Worm (Caenorhabditis elegans) whole organism, mixed stage, embryonic: ENCODE results near the gene tbx-34.

Experiments used
- M03D4.4 ChIP-seq: sonication (generic microtip); optimal IDR thresholded peaks from 2 replicates; lab custom pipeline; 2017; ENCODE audit warnings: mild to moderate bottlenecking, missing genetic modification characterization, missing compliant biosample characterization
- bed-3 ChIP-seq: fragments of 200-800 bp; sonication (Bioruptor generic); optimal IDR thresholded peaks from 3 replicates; lab custom pipeline; 2018; ENCODE audit warnings: mild to moderate bottlenecking, missing genetic modification characterization, moderate library complexity, missing compliant biosample characterization
- blmp-1 ChIP-seq: fragments of 150-350 bp; optimal IDR thresholded peaks from 2 replicates; lab custom pipeline; 2014; ENCODE audit warnings: missing biosample characterization, missing genetic modification characterization
- ceh-39 ChIP-seq: fragments of 150-350 bp; optimal IDR thresholded peaks from 2 replicates; lab custom pipeline; 2014; ENCODE audit warnings: missing biosample characterization, missing genetic modification characterization
- ceh-43 ChIP-seq: fragments of 200-800 bp; sonication (Bioruptor generic); optimal IDR thresholded peaks from 2 replicates; lab custom pipeline; 2018; ENCODE audit warnings: mild to moderate bottlenecking, missing genetic modification characterization, moderate library complexity, missing compliant biosample characterization
- ceh-83 ChIP-seq: fragments of 200-800 bp; sonication (Bioruptor generic); optimal IDR thresholded peaks from 2 replicates; lab custom pipeline; 2018; ENCODE audit warnings: mild to moderate bottlenecking, missing genetic modification characterization, missing compliant biosample characterization
- ces-1 ChIP-seq: fragments of 150-350 bp; optimal IDR thresholded peaks from 2 replicates; lab custom pipeline; 2014; ENCODE audit warnings: missing biosample characterization, missing genetic modification reagents, missing genetic modification characterization
- cnd-1 ChIP-seq: fragments of 200-800 bp; sonication (Bioruptor generic); optimal IDR thresholded peaks from 2 replicates; lab custom pipeline; 2018; ENCODE audit warnings: mild to moderate bottlenecking, missing genetic modification characterization, missing compliant biosample characterization
- drap-1 ChIP-seq: fragments of 200-800 bp; sonication (Bioruptor generic); optimal IDR thresholded peaks from 3 replicates; lab custom pipeline; 2018; ENCODE audit warnings: mild to moderate bottlenecking, missing genetic modification characterization, missing compliant biosample characterization
- elt-3 ChIP-seq: fragments of 150-350 bp; optimal IDR thresholded peaks from 2 replicates; lab custom pipeline; 2014; ENCODE audit warnings: missing biosample characterization, missing genetic modification characterization
- ham-2 ChIP-seq: fragments of 200-800 bp; sonication (Bioruptor generic); optimal IDR thresholded peaks from 2 replicates; lab custom pipeline; 2018; ENCODE audit warnings: mild to moderate bottlenecking, missing genetic modification characterization, missing compliant biosample characterization
- hlh-1 ChIP-seq: fragments of 150-350 bp; optimal IDR thresholded peaks from 2 replicates; lab custom pipeline; 2014; ENCODE audit warnings: missing biosample characterization, missing genetic modification reagents, missing genetic modification characterization
- lin-13 ChIP-seq: fragments of 150-350 bp; optimal IDR thresholded peaks from 2 replicates; lab custom pipeline; 2014; ENCODE audit warnings: missing biosample characterization, missing genetic modification characterization
- lin-32 ChIP-seq: fragments of 200-800 bp; sonication (Bioruptor generic); optimal IDR thresholded peaks from 2 replicates; lab custom pipeline; 2018; ENCODE audit warnings: mild to moderate bottlenecking, missing genetic modification characterization, missing compliant biosample characterization
- lsy-2 ChIP-seq: fragments of 150-350 bp; optimal IDR thresholded peaks from 2 replicates; lab custom pipeline; 2014; ENCODE audit warnings: missing biosample characterization, missing genetic modification characterization
- mab-5 ChIP-seq: fragments of 150-350 bp; optimal IDR thresholded peaks from 2 replicates; lab custom pipeline; 2014; ENCODE audit warnings: missing biosample characterization, missing genetic modification characterization
- mep-1 ChIP-seq: fragments of 150-350 bp; optimal IDR thresholded peaks from 2 replicates; lab custom pipeline; 2017; ENCODE audit warnings: missing biosample characterization, missing genetic modification reagents, missing genetic modification characterization, inconsistent platforms
- mls-2 ChIP-seq: sonication (generic microtip); optimal IDR thresholded peaks from 2 replicates; lab custom pipeline; 2016; ENCODE audit warnings: mild to moderate bottlenecking, missing genetic modification characterization, moderate library complexity, missing compliant biosample characterization
- nhr-12 ChIP-seq: fragments of 150-350 bp; optimal IDR thresholded peaks from 2 replicates; lab custom pipeline; 2014; ENCODE audit warnings: missing biosample characterization, missing genetic modification characterization
- nhr-2 ChIP-seq: fragments of 150-350 bp; optimal IDR thresholded peaks from 2 replicates; lab custom pipeline; 2014; ENCODE audit warnings: missing biosample characterization, missing genetic modification characterization
- nhr-28 ChIP-seq: fragments of 150-350 bp; optimal IDR thresholded peaks from 2 replicates; lab custom pipeline; 2014; ENCODE audit warnings: missing biosample characterization, missing genetic modification characterization
- nhr-76 ChIP-seq: sonication (generic microtip); optimal IDR thresholded peaks from 2 replicates; lab custom pipeline; 2017; ENCODE audit warnings: missing biosample characterization, missing genetic modification characterization
- pha-4 ChIP-seq: fragments of 150-350 bp; optimal IDR thresholded peaks from 2 replicates; lab custom pipeline; 2018; ENCODE audit warnings: missing biosample characterization, missing genetic modification reagents, missing genetic modification characterization
- snpc-4 ChIP-seq: fragments of 150-350 bp; optimal IDR thresholded peaks from 2 replicates; lab custom pipeline; 2014; ENCODE audit warnings: missing biosample characterization, missing genetic modification characterization
- sptf-1 ChIP-seq: sonication (generic microtip); optimal IDR thresholded peaks from 2 replicates; lab custom pipeline; 2017; ENCODE audit warnings: mild to moderate bottlenecking, missing genetic modification characterization, moderate library complexity, missing compliant biosample characterization
- tbx-8 ChIP-seq: fragments of 200-800 bp; sonication (Bioruptor generic); optimal IDR thresholded peaks from 2 replicates; lab custom pipeline; 2018; ENCODE audit warnings: mild to moderate bottlenecking, missing genetic modification characterization, moderate library complexity, missing compliant biosample characterization
- unc-120 ChIP-seq: sonication (generic microtip); optimal IDR thresholded peaks from 2 replicates; lab custom pipeline; 2017; ENCODE audit warnings: missing genetic modification characterization, missing compliant biosample characterization; ENCODE audit not compliant: poor library complexity, severe bottlenecking
- unc-39 ChIP-seq: fragments of 150-350 bp; optimal IDR thresholded peaks from 2 replicates; lab custom pipeline; 2014; ENCODE audit warnings: missing biosample characterization, missing genetic modification characterization
- unc-62 ChIP-seq: fragments of 150-350 bp; optimal IDR thresholded peaks from 2 replicates; lab custom pipeline; 2014; ENCODE audit warnings: missing biosample characterization, missing genetic modification reagents, missing genetic modification characterization
- ztf-11 ChIP-seq: fragments of 150-350 bp; optimal IDR thresholded peaks from 2 replicates; lab custom pipeline; 2014; ENCODE audit warnings: missing biosample characterization, missing genetic modification characterization

Gene tbx-34

DNA sequence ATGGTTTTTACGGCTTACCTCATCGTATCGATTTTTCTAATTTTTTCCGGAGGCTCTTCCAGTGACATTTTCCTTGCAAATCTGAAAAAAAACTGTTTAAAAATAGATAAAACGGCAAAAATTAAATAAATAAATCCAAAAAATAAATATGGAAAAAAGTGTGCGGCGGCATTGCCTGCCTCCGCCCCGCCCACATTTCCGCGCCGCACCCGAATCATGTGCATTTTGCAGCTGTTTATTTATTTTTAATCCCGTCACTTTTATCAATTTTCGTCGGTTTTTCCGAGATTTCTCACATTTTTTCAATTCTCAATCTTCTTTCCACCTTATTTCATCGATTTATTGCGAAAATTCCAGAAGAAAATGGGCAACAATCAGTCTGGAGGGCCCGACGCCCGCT, 18.7 kb upstream of the tbx-34 start, which contains the start of the genes Y47D3A.14 and aakb-2:
Gene Y47D3A.14, minus strand, starts transcription at position 81 of the 400 bp plus-strand sequence.
Gene aakb-2, plus strand, starts transcription at position 356 of the 400 bp plus-strand sequence.
- TF ChIP-seq lsy-2 (tag; lab: Kevin White, UChicago) (peak; percentile 62), sptf-1 (peak; percentile 69), mls-2 (tag; lab: Kevin White, UChicago) (peak; percentile 57), unc-120 (peak; percentile 48), ceh-83 (peak; percentile 77), bed-3 (peak; percentile 11), lin-32 (GFP tag; lab: Kevin White, UChicago) (no peak), ces-1 (GFP tag; lab: Kevin White, UChicago) (peak; percentile 8), pha-4 (tag; lab: Kevin White, UChicago) (peak; percentile 44), mab-5 (peak; percentile 15), mep-1 (tag; lab: Kevin White, UChicago) (peak; percentile 51), ceh-43 (no peak), M03D4.4 (peak; percentile 78), hlh-1 (peak; percentile 25), tbx-8 (GFP tag; lab: Kevin White, UChicago) (no peak)

DNA sequence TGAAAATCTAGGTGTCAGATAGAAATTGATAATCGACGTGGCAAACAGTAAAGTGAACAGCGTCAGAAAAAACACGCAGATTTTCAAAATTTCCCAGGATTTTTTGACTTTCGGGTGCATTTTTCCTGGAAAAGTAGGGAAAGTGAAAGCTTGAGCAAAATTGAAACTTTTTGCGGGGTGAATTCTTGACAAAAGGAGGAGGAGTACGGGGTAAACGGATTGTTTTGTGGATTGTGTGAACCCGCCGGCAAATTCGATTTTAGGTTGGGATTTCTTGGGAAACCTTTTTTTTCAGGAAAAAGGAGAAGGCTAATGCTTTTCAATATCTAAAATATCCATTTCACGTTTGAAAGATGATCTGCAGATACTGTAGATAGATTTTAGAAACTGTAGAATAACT, 16.7 kb upstream of the tbx-34 start, which contains the start of gene Y47D3A.34:
Gene Y47D3A.34, minus strand, starts transcription at position 120 of the 400 bp plus-strand sequence.
- no peak for TF ChIP-seq lin-32 (GFP tag; lab: Kevin White, UChicago)
- peak; percentile 52 for TF ChIP-seq ces-1 (GFP tag; lab: Kevin White, UChicago)

DNA sequence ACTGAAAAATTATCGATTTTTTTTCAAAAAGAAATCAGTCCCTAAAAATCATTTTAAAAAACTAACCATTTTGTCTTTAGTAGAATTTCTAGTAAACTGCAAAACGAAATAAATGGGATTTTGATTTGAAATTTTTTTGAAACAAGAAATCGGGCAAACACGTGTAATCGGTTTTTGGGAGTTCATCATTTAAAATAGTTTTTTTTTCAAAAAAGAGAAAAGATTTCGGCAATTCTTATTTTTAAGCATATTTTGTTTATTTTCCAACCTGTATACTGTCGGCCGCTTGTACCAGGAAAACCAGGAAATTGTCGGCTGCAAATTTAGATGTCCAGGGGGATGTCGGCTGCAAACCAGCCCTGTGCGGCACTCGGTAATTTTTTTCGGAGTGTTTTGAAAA, 13.9 kb upstream of the tbx-34 start, which contains the start of gene elo-8:
Gene elo-8, minus strand, starts transcription at position 101 of the 400 bp plus-strand sequence.
- TF ChIP-seq nhr-28 (no peak), lsy-2 (tag; lab: Kevin White, UChicago) (no peak), unc-120 (no peak), ceh-43 (no peak), ceh-39 (tag; lab: Kevin White, UChicago) (no peak), tbx-8 (GFP tag; lab: Kevin White, UChicago) (no peak), mab-5 (no peak), hlh-1 (no peak), snpc-4 (tag; lab: Kevin White, UChicago) (no peak), nhr-2 (tag; lab: Kevin White, UChicago) (no peak), ham-2 (no peak), nhr-76 (tag; lab: Kevin White, UChicago) (no peak), nhr-12 (no peak), mls-2 (tag; lab: Kevin White, UChicago) (no peak), lin-32 (GFP tag; lab: Kevin White, UChicago) (no peak), M03D4.4 (no peak), elt-3 (no peak), mep-1 (tag; lab: Kevin White, UChicago) (no peak)

ce11 chrIII:11231408-11231807, 13.4 kb upstream of the tbx-34 start:
- TF ChIP-seq ham-2 (no peak), nhr-76 (tag; lab: Kevin White, UChicago) (no peak), hlh-1 (no peak), ceh-43 (no peak), M03D4.4 (no peak), ces-1 (GFP tag; lab: Kevin White, UChicago) (no peak), lin-13 (tag; lab: Kevin White, UChicago) (no peak), cnd-1 (no peak), elt-3 (no peak), tbx-8 (GFP tag; lab: Kevin White, UChicago) (no peak), unc-62 (GFP tag; lab: Kevin White, UChicago) (no peak)

ce11 chrIII:11230581-11230980, 12.5 kb upstream of the tbx-34 start:
- TF ChIP-seq pha-4 (tag; lab: Kevin White, UChicago) (no peak), ham-2 (no peak), lin-13 (tag; lab: Kevin White, UChicago) (no peak), cnd-1 (no peak), mls-2 (tag; lab: Kevin White, UChicago) (no peak), blmp-1 (tag; lab: Kevin White, UChicago) (no peak), bed-3 (no peak), ceh-43 (no peak), lsy-2 (tag; lab: Kevin White, UChicago) (no peak), M03D4.4 (no peak), drap-1 (GFP tag; lab: Kevin White, UChicago) (no peak), unc-39 (tag; lab: Kevin White, UChicago) (no peak), hlh-1 (no peak)
- TF ChIP-seq, all 35 proteins: peak for 0

DNA sequence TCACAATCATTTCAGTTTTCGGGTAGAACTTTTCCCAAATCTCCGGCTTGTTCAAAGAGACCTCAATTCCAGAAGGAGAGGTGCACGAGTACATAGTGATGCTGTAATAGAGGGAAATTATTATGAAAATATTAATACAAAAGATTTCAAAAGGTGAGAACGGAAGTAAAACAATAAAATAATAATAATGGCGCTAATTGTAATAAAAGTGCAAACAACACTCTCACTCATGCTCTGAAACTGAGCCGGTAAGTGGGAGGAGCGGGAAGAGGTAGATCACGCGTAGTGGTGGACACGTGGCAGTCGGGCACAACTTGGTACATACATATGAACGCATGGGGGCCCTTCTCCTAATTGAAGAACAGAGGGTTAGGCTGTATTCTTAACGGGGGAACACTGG, 9.0 kb upstream of the tbx-34 start, which contains the start of gene tbx-37:
Gene tbx-37, minus strand, starts transcription at position 101 of the 400 bp plus-strand sequence.
- TF ChIP-seq unc-120 (no peak), ztf-11 (tag; lab: Kevin White, UChicago) (no peak), ces-1 (GFP tag; lab: Kevin White, UChicago) (no peak), ceh-83 (no peak), bed-3 (no peak)
